Fruit fly (Drosophila melanogaster): ENCODE measurements around the gene Gart.

Gart gene

dm6 chr2L:7023614-7024259 lies at the start of gene Gart:
Gene Gart, minus strand, starts transcription at chr2L:7023898.
- TF ChIP-seq toe (GFP tag; optimal IDR thresholded peaks at IDR 0.05), result no peak
- peak; percentile 87 for TF ChIP-seq Mnt (GFP tag; optimal IDR thresholded peaks at IDR 0.05)
- TF ChIP-seq CG14711 (tag; optimal IDR thresholded peaks at IDR 0.05), result peak; percentile 46
- peak; percentile 27 for TF ChIP-seq CG7045 (GFP tag; optimal IDR thresholded peaks at IDR 0.05)
- TF ChIP-seq CG1620 (GFP tag; optimal IDR thresholded peaks at IDR 0.05), result no peak
- TF ChIP-seq ovo (GFP tag; optimal IDR thresholded peaks at IDR 0.05), result peak; percentile 5
- TF ChIP-seq CG7101 (tag; optimal IDR thresholded peaks at IDR 0.05), result peak; percentile 77
- peak; percentile 41 for TF ChIP-seq tj (GFP tag; optimal IDR thresholded peaks at IDR 0.05)
- peak; percentile 72 for TF ChIP-seq cic (GFP tag; optimal IDR thresholded peaks at IDR 0.05)
- TF ChIP-seq Hr96 (GFP tag; optimal IDR thresholded peaks at IDR 0.05), result peak; percentile 50
- TF ChIP-seq CG11617 (GFP tag; optimal IDR thresholded peaks at IDR 0.05), result peak; percentile 45
- TF ChIP-seq Crg-1 (GFP tag; optimal IDR thresholded peaks at IDR 0.05), result peak; percentile 58
- TF ChIP-seq CG5204 (GFP tag; optimal IDR thresholded peaks at IDR 0.05), result no peak
- no peak for TF ChIP-seq pad (GFP tag; optimal IDR thresholded peaks at IDR 0.05)
- peak; percentile 38 for TF ChIP-seq bab1 (GFP tag; optimal IDR thresholded peaks at IDR 0.05)
- peak; percentile 68 for TF ChIP-seq CG33017 (tag; optimal IDR thresholded peaks at IDR 0.05)

dm6 chr2L:7073011-7073410 lies 49.3 kb upstream of the Gart start:
- no peak for TF ChIP-seq toe (GFP tag; optimal IDR thresholded peaks at IDR 0.05)
- no peak for TF ChIP-seq CG1620 (GFP tag; optimal IDR thresholded peaks at IDR 0.05)
- no peak for TF ChIP-seq Crg-1 (GFP tag; optimal IDR thresholded peaks at IDR 0.05)
- TF ChIP-seq Mnt (GFP tag; optimal IDR thresholded peaks at IDR 0.05), result no peak
- TF ChIP-seq kay (GFP tag; ENCODE audit: borderline replicate concordance), result no peak
- no peak for TF ChIP-seq ovo (GFP tag; optimal IDR thresholded peaks at IDR 0.05)
- no peak for TF ChIP-seq cic (GFP tag; optimal IDR thresholded peaks at IDR 0.05)
- TF ChIP-seq cnc (optimal IDR thresholded peaks at IDR 0.05), result no peak
- no peak for TF ChIP-seq CG5204 (GFP tag; optimal IDR thresholded peaks at IDR 0.05)
- no peak for TF ChIP-seq CG7045 (GFP tag; optimal IDR thresholded peaks at IDR 0.05)
- TF ChIP-seq CG33017 (tag; optimal IDR thresholded peaks at IDR 0.05), result no peak
- no peak for TF ChIP-seq CG11617 (GFP tag; optimal IDR thresholded peaks at IDR 0.05)

dm6 chr2L:7071862-7072261 lies 48.2 kb upstream of the Gart start:
- TF ChIP-seq CG14711 (tag; optimal IDR thresholded peaks at IDR 0.05) (no peak), tj (GFP tag; optimal IDR thresholded peaks at IDR 0.05) (no peak), CG12768 (GFP tag; optimal IDR thresholded peaks at IDR 0.05) (no peak), CG7045 (GFP tag; optimal IDR thresholded peaks at IDR 0.05) (no peak), CG11617 (GFP tag; optimal IDR thresholded peaks at IDR 0.05) (no peak), Crg-1 (GFP tag; optimal IDR thresholded peaks at IDR 0.05) (no peak), toe (GFP tag; optimal IDR thresholded peaks at IDR 0.05) (no peak), CG5204 (GFP tag; optimal IDR thresholded peaks at IDR 0.05) (no peak), CG33017 (tag; optimal IDR thresholded peaks at IDR 0.05) (no peak), pad (GFP tag; optimal IDR thresholded peaks at IDR 0.05) (no peak), ovo (GFP tag; optimal IDR thresholded peaks at IDR 0.05) (no peak), Mnt (GFP tag; optimal IDR thresholded peaks at IDR 0.05) (no peak)

DNA sequence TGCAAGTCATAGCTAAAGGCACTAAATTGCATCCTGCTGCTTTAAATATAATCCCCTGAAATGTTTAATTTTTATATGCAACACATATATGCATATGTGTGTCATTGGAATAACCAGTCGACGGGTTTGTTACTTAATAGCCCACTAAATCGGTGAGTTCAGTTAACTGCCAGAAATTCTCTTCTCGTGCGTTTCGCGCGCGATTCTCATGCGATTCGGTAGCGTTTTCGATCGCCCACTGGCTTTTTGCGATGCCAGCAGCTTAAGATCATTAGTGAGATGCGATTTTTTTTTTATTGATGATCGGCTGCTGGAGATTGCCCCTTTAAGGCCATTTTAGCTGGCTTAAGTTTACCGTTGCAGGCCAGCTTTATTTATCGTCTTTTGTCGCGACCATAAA lies 47.5 kb upstream of the Gart start:
- TF ChIP-seq cic (GFP tag; optimal IDR thresholded peaks at IDR 0.05), result no peak
- no peak for TF ChIP-seq CG7045 (GFP tag; optimal IDR thresholded peaks at IDR 0.05)
- TF ChIP-seq Crg-1 (GFP tag; optimal IDR thresholded peaks at IDR 0.05), result no peak
- TF ChIP-seq CG7101 (tag; optimal IDR thresholded peaks at IDR 0.05), result no peak

DNA sequence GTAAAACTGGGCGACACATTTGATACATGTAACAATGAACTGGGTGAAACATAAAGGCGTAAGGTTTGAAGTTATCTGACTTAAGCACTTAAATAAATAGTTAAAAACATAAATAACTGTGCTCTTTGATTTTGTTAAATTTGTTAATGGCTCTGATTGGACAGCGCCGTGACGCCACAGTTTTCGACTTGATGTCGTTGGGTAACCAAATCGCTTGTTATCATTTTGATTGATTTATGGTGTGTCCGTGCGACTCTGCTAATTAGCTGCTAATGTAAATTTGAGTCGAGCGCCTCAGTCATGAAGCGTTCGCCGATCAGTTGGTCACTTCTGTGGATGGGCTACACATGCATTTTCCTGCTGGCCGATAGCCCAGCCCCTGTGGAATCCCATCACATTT lies 44.0 kb upstream of the Gart start, which contains the start of gene Ugt307A1:
Ugt307A1 (plus strand) TSS at position 301 of the 400 bp plus-strand sequence.
- TF ChIP-seq kay (GFP tag; ENCODE audit: borderline replicate concordance) (no peak), CG1620 (GFP tag; optimal IDR thresholded peaks at IDR 0.05) (no peak), CG33017 (tag; optimal IDR thresholded peaks at IDR 0.05) (no peak), Mnt (GFP tag; optimal IDR thresholded peaks at IDR 0.05) (no peak), pad (GFP tag; optimal IDR thresholded peaks at IDR 0.05) (no peak), CG7045 (GFP tag; optimal IDR thresholded peaks at IDR 0.05) (no peak), tj (GFP tag; optimal IDR thresholded peaks at IDR 0.05) (no peak), CG11617 (GFP tag; optimal IDR thresholded peaks at IDR 0.05) (no peak), Crg-1 (GFP tag; optimal IDR thresholded peaks at IDR 0.05) (no peak), Hr96 (GFP tag; optimal IDR thresholded peaks at IDR 0.05) (no peak), CG12768 (GFP tag; optimal IDR thresholded peaks at IDR 0.05) (no peak), CG7101 (tag; optimal IDR thresholded peaks at IDR 0.05) (no peak), cic (GFP tag; optimal IDR thresholded peaks at IDR 0.05) (no peak), bab1 (GFP tag; optimal IDR thresholded peaks at IDR 0.05) (no peak), cnc (optimal IDR thresholded peaks at IDR 0.05) (no peak)

dm6 chr2L:7065687-7066086 lies 42.0 kb upstream of the Gart start, which contains the start of gene Nuf2:
Gene Nuf2, minus strand, starts transcription at chr2L:7065837.
- no peak for TF ChIP-seq pad (GFP tag; optimal IDR thresholded peaks at IDR 0.05)

DNA sequence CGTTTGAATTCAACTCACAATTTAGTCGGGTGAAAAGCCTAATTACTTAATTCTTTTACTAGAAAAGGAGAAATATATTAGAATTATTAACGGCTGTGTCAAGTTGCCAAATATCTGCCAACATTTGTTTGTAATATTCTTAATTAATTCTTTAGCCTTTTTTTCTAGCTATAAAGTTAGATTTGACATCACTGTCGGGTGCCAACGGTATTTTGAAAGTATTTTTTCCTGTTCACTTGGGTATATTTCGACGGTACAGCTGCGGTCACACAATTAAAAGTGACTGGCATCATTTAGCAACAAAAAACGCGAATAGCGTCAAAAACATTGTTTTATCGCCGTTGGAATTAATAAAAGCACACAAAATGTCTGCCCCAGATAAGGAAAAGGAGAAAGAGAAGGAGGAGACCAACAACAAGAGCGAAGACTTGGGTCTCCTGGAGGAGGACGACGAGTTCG lies 40.1 kb upstream of the Gart start, which contains the start of gene Sem1:
Sem1 (plus strand) TSS at position 266 of the 459 bp plus-strand sequence.
- TF ChIP-seq cnc (optimal IDR thresholded peaks at IDR 0.05), result peak; percentile 80 to 88
- TF ChIP-seq CG11617 (GFP tag; optimal IDR thresholded peaks at IDR 0.05), result no peak
